Worm (Caenorhabditis elegans) whole organism, L4 larva: ENCODE measurements around the gene srz-71.

Source experiments
- D1046.2 ChIP-seq: fragments of 200-800 bp; sonication (Bioruptor generic); IDR thresholded peaks from 2 replicates; pipeline ENCODE4 v1.3.6; 2022; ENCODE audit warnings: missing genetic modification characterization, missing compliant biosample characterization
- F37D6.2 ChIP-seq: sonication (generic microtip); optimal IDR thresholded peaks from 2 replicates; lab custom pipeline; 2016; ENCODE audit warnings: mild to moderate bottlenecking, missing genetic modification characterization, missing compliant biosample characterization
- F44E2.7 ChIP-seq: fragments of 200-800 bp; sonication (Bioruptor generic); IDR thresholded peaks from 2 replicates; pipeline ENCODE4 v2.1.2; 2022; ENCODE audit warnings: missing genetic modification characterization, missing compliant biosample characterization
- R02D3.7 ChIP-seq: fragments of 150-350 bp; sonication (generic microtip); optimal IDR thresholded peaks from 3 replicates; lab custom pipeline; 2014; ENCODE audit warnings: missing biosample characterization, missing genetic modification characterization
- T20F7.1 ChIP-seq: fragments of 200-800 bp; sonication (Bioruptor generic); optimal IDR thresholded peaks from 2 replicates; lab custom pipeline; 2018; ENCODE audit warnings: mild to moderate bottlenecking, missing genetic modification characterization, missing compliant biosample characterization
- Y105C5A.15 ChIP-seq: fragments of 200-800 bp; sonication (Bioruptor generic); IDR thresholded peaks from 2 replicates; pipeline ENCODE4 v1.3.6; 2022; ENCODE audit warnings: missing genetic modification characterization, missing compliant biosample characterization
- Y48G9A.11 ChIP-seq: fragments of 200-800 bp; sonication (Bioruptor generic); IDR thresholded peaks from 2 replicates; pipeline ENCODE4 v1.3.6; 2022; ENCODE audit warnings: missing genetic modification reagents, missing genetic modification characterization, missing compliant biosample characterization
- aly-2 ChIP-seq: sonication (generic microtip); optimal IDR thresholded peaks from 2 replicates; lab custom pipeline; 2018; ENCODE audit warnings: missing biosample characterization, missing genetic modification characterization
- ama-1 ChIP-seq: fragments of 150-350 bp; optimal IDR thresholded peaks from 2 replicates; lab custom pipeline; 2014; ENCODE audit warnings: inconsistent platforms, mixed read lengths
- arid-1 ChIP-seq: fragments of 200-800 bp; sonication (Bioruptor generic); conservative IDR thresholded peaks from 2 replicates; pipeline ENCODE4 v1.3.6; 2022; ENCODE audit warnings: missing genetic modification reagents, missing genetic modification characterization, missing compliant biosample characterization
- ceh-28 ChIP-seq: fragments of 150-350 bp; optimal IDR thresholded peaks from 2 replicates; lab custom pipeline; 2014; ENCODE audit warnings: missing biosample characterization, missing genetic modification reagents, missing genetic modification characterization
- ceh-82 ChIP-seq: sonication (generic microtip); optimal IDR thresholded peaks from 2 replicates; lab custom pipeline; 2017; ENCODE audit warnings: missing biosample characterization, missing genetic modification characterization
- ces-1 ChIP-seq: fragments of 150-350 bp; sonication (generic microtip); optimal IDR thresholded peaks from 4 replicates; lab custom pipeline; 2014; ENCODE audit warnings: missing biosample characterization, missing genetic modification reagents, missing genetic modification characterization
- cey-2 ChIP-seq: sonication (generic microtip); optimal IDR thresholded peaks from 3 replicates; lab custom pipeline; 2017; ENCODE audit warnings: missing genetic modification characterization, mild to moderate bottlenecking, missing compliant biosample characterization, antibody characterized with exemption, borderline replicate concordance; ENCODE audit not compliant: insufficient read depth
- daf-16 ChIP-seq, 3 experiments: sonication (generic microtip); optimal IDR thresholded peaks; 2 replicates each; lab custom pipeline; 2016 to 2017; ENCODE audit warnings: missing genetic modification characterization in 3 of 3, missing genetic modification reagents in 3 of 3, mild to moderate bottlenecking in 2 of 3, missing compliant biosample characterization in 2 of 3, missing biosample characterization in 1 of 3, moderate library complexity in 1 of 3
- daf-8 ChIP-seq: fragments of 200-800 bp; sonication (Bioruptor generic); IDR thresholded peaks from 2 replicates; pipeline ENCODE4 v1.3.6; 2022; ENCODE audit warnings: missing genetic modification characterization, missing compliant biosample characterization
- dmd-6 ChIP-seq: fragments of 200-800 bp; sonication (Bioruptor generic); IDR thresholded peaks from 2 replicates; pipeline ENCODE4 v1.3.6; 2022; ENCODE audit warnings: missing genetic modification reagents, missing genetic modification characterization, missing compliant biosample characterization
- dmd-8 ChIP-seq: fragments of 200-800 bp; sonication (Bioruptor generic); IDR thresholded peaks from 2 replicates; pipeline ENCODE4 v1.3.6; 2022; ENCODE audit warnings: missing genetic modification characterization, missing compliant biosample characterization
- dmd-9 ChIP-seq: fragments of 200-800 bp; sonication (Bioruptor generic); IDR thresholded peaks from 2 replicates; pipeline ENCODE4 v1.3.6; 2022; ENCODE audit warnings: missing genetic modification reagents, missing genetic modification characterization, missing compliant biosample characterization
- dpl-1 ChIP-seq: fragments of 150-350 bp; optimal IDR thresholded peaks from 2 replicates; lab custom pipeline; 2014; ENCODE audit warnings: missing biosample characterization, missing genetic modification reagents, missing genetic modification characterization
- egl-27 ChIP-seq: sonication (generic microtip); optimal IDR thresholded peaks from 3 replicates; lab custom pipeline; 2017; ENCODE audit warnings: missing biosample characterization, missing genetic modification reagents, missing genetic modification characterization
- egl-43 ChIP-seq: fragments of 200-800 bp; sonication (Bioruptor generic); IDR thresholded peaks from 2 replicates; pipeline ENCODE4 v1.3.6; 2022; ENCODE audit warnings: missing genetic modification reagents, missing genetic modification characterization, missing compliant biosample characterization
- gei-8 ChIP-seq: fragments of 200-800 bp; sonication (Bioruptor generic); optimal IDR thresholded peaks from 2 replicates; lab custom pipeline; 2018; ENCODE audit warnings: mild to moderate bottlenecking, missing genetic modification characterization, missing compliant biosample characterization
- hlh-30 ChIP-seq: sonication (generic microtip); optimal IDR thresholded peaks from 2 replicates; lab custom pipeline; 2017; ENCODE audit warnings: antibody characterized with exemption, mild to moderate bottlenecking, missing genetic modification characterization, missing compliant biosample characterization; ENCODE audit not compliant: insufficient read depth
- lim-7 ChIP-seq: fragments of 200-800 bp; sonication (Bioruptor generic); IDR thresholded peaks from 2 replicates; pipeline ENCODE4 v1.3.6; 2022; ENCODE audit warnings: missing genetic modification characterization, missing compliant biosample characterization
- lin-38 ChIP-seq: fragments of 200-800 bp; sonication (Bioruptor generic); IDR thresholded peaks from 2 replicates; pipeline ENCODE4 v1.3.6; 2022; ENCODE audit warnings: missing genetic modification reagents, missing genetic modification characterization, missing compliant biosample characterization
- lin-39 ChIP-seq: fragments of 150-350 bp; optimal IDR thresholded peaks from 2 replicates; lab custom pipeline; 2014; ENCODE audit warnings: missing biosample characterization, missing genetic modification reagents, missing genetic modification characterization
- lir-3 ChIP-seq: sonication (generic microtip); optimal IDR thresholded peaks from 2 replicates; lab custom pipeline; 2016; ENCODE audit warnings: mild to moderate bottlenecking, missing genetic modification characterization, missing compliant biosample characterization
- mdl-1 ChIP-seq, 2 experiments: fragments of 150-350 bp in 1 of 2; sonication (generic microtip) in 1 of 2; optimal IDR thresholded peaks; 2 replicates each; lab custom pipeline; 2014 to 2017; ENCODE audit warnings: missing biosample characterization in 2 of 2, missing genetic modification characterization in 2 of 2
- mxl-3 ChIP-seq: fragments of 200-800 bp; sonication (Bioruptor generic); optimal IDR thresholded peaks from 2 replicates; lab custom pipeline; 2018; ENCODE audit warnings: mild to moderate bottlenecking, missing genetic modification characterization, missing compliant biosample characterization
- nhr-10 ChIP-seq: fragments of 150-350 bp; optimal IDR thresholded peaks from 2 replicates; lab custom pipeline; 2014; ENCODE audit warnings: missing biosample characterization, missing genetic modification characterization
- nhr-102 ChIP-seq: sonication (generic microtip); optimal IDR thresholded peaks from 2 replicates; lab custom pipeline; 2016; ENCODE audit warnings: mild to moderate bottlenecking, missing genetic modification characterization, moderate library complexity, missing compliant biosample characterization
- nhr-111 ChIP-seq: fragments of 200-800 bp; sonication (Bioruptor generic); optimal IDR thresholded peaks from 2 replicates; lab custom pipeline; 2018; ENCODE audit warnings: mild to moderate bottlenecking, missing genetic modification characterization, missing compliant biosample characterization
- nhr-237 ChIP-seq: sonication (generic microtip); optimal IDR thresholded peaks from 2 replicates; lab custom pipeline; 2017; ENCODE audit warnings: missing biosample characterization, missing genetic modification characterization
- php-3 ChIP-seq: fragments of 200-800 bp; sonication (Bioruptor generic); IDR thresholded peaks from 2 replicates; pipeline ENCODE4 v1.3.6; 2022; ENCODE audit warnings: missing genetic modification reagents, missing genetic modification characterization, missing compliant biosample characterization
- rbr-2 ChIP-seq: sonication (generic microtip); optimal IDR thresholded peaks from 2 replicates; lab custom pipeline; 2016; ENCODE audit warnings: missing genotype, missing genetic modification characterization, missing compliant biosample characterization
- saeg-2 ChIP-seq: fragments of 200-800 bp; sonication (Bioruptor generic); IDR thresholded peaks from 2 replicates; pipeline ENCODE4 v1.3.6; 2022; ENCODE audit warnings: missing genetic modification reagents, missing genetic modification characterization, missing compliant biosample characterization
- set-16 ChIP-seq: fragments of 200-800 bp; sonication (Bioruptor generic); IDR thresholded peaks from 2 replicates; pipeline ENCODE4 v1.3.6; 2022; ENCODE audit warnings: missing genetic modification reagents, missing genetic modification characterization, missing compliant biosample characterization
- snpc-1.2 ChIP-seq: fragments of 200-800 bp; sonication (Bioruptor generic); IDR thresholded peaks from 2 replicates; pipeline ENCODE4 v1.3.6; 2022; ENCODE audit warnings: missing genetic modification reagents, missing genetic modification characterization, missing compliant biosample characterization
- spr-3 ChIP-seq: fragments of 200-800 bp; sonication (Bioruptor generic); optimal IDR thresholded peaks from 2 replicates; lab custom pipeline; 2018; ENCODE audit warnings: mild to moderate bottlenecking, missing genetic modification characterization, missing compliant biosample characterization
- unc-130 ChIP-seq: sonication (generic microtip); optimal IDR thresholded peaks from 2 replicates; lab custom pipeline; 2016; ENCODE audit warnings: missing genetic modification reagents, missing genetic modification characterization, missing compliant biosample characterization
- unc-39 ChIP-seq: sonication (generic microtip); optimal IDR thresholded peaks from 2 replicates; lab custom pipeline; 2017; ENCODE audit warnings: missing biosample characterization, missing genetic modification characterization
- unc-62 ChIP-seq, 3 experiments: fragments of 150-350 bp in 1 of 3; sonication (generic microtip); optimal IDR thresholded peaks in 2 of 3; peaks in 1 of 3; 1 replicate in 1 of 3; 2 replicates in 2 of 3; lab custom pipeline; 2014 to 2017; ENCODE audit warnings: missing biosample characterization in 3 of 3, missing genetic modification characterization in 3 of 3, missing genetic modification reagents in 3 of 3, missing genotype in 1 of 3
- vab-7 ChIP-seq: fragments of 200-800 bp; sonication (Bioruptor generic); IDR thresholded peaks from 2 replicates; pipeline ENCODE4 v1.3.6; 2022; ENCODE audit warnings: missing genetic modification reagents, missing genetic modification characterization, missing compliant biosample characterization
- zag-1 ChIP-seq: fragments of 150-350 bp; optimal IDR thresholded peaks from 2 replicates; lab custom pipeline; 2014; ENCODE audit warnings: missing biosample characterization, missing genetic modification characterization
- ztf-11 ChIP-seq: fragments of 150-350 bp; optimal IDR thresholded peaks from 2 replicates; lab custom pipeline; 2014; ENCODE audit warnings: missing biosample characterization, missing genetic modification characterization

Gene srz-71

DNA sequence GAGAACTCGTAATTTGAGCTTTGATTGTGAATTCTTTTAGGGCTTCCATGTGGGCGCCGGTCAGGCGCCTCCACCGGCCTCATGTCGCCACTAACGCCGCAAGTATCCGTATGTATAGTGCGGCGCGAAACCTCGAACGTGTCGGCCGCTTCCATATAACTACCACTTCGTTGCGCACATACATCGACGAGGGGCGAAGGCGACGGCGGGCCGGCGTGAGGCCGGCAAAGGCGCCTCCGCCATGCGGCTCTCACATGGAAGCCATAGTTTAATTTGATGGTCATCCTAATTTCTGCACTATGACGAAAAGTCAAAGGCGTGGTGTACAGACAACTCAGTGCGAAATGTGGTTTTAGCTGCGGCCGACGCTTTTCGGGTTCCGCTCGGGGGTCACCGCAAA lies 22.6 kb upstream of the srz-71 start:
- TF ChIP-seq dmd-8 (GFP tag; lab: Robert Waterston, UW) (no peak), egl-43 (GFP tag; lab: Robert Waterston, UW) (peak; percentile 60; the same call in 1 of the 2 replicates), Y105C5A.15 (GFP tag; lab: Robert Waterston, UW) (no peak), hlh-30 (no peak), R02D3.7 (tag; lab: Kevin White, UChicago) (no peak), ama-1 (no peak), arid-1 (GFP tag; lab: Robert Waterston, UW) (no peak), unc-39 (no peak), set-16 (GFP tag; lab: Robert Waterston, UW) (peak; percentile 75), D1046.2 (GFP tag; lab: Robert Waterston, UW) (0 out of 2 replicates have a peak, but pooled peaks have one; percentile 36), snpc-1.2 (GFP tag; lab: Robert Waterston, UW) (peak; percentile 85), daf-16 (GFP tag; optimal IDR thresholded peaks at IDR 0.05; lab: Kevin White, UChicago) (no peak), daf-16 (tag; optimal IDR thresholded peaks at IDR 0.05; lab: Kevin White, UChicago) (no peak), lim-7 (GFP tag; lab: Robert Waterston, UW) (no peak), dmd-9 (GFP tag; lab: Robert Waterston, UW) (0 out of 2 replicates have a peak, but pooled peaks have one; percentile 25), nhr-237 (tag; lab: Kevin White, UChicago) (no peak), lir-3 (tag; lab: Kevin White, UChicago) (no peak), dpl-1 (GFP tag; lab: Kevin White, UChicago) (no peak), mxl-3 (no peak), lin-39 (tag; lab: Kevin White, UChicago) (no peak)

DNA sequence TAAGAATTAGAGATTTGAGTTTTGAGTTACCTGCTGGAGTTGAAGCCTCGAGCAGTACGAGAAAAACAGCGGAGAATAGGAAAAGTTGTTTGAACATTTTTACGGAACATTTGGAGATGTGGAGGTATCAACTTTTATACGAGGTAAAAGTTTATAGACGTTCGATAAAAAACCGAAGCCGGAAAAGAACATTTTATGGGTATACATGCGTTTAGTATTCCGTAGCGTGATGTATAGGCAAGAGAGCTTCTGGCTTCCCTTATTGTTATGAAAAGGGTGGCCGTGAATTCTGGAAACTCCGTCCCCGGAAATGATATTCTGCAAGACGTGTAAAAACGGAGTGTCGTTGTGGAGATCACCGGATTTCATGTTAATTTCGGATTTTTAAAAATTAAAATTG lies 12.3 kb upstream of the srz-71 start, which contains the start of gene K03D3.5:
TSS of gene K03D3.5 (minus strand) at position 101 of the 400 bp plus-strand sequence.
- no peak for TF ChIP-seq zag-1 (tag; lab: Kevin White, UChicago)
- no peak for TF ChIP-seq nhr-111 (GFP tag; lab: Kevin White, UChicago)
- no peak for TF ChIP-seq saeg-2 (GFP tag; lab: Robert Waterston, UW)
- no peak for TF ChIP-seq rbr-2 (tag; lab: Kevin White, UChicago)
- TF ChIP-seq F37D6.2 = no peak
- no peak for TF ChIP-seq dmd-6 (GFP tag; lab: Robert Waterston, UW)
- no peak for TF ChIP-seq ceh-28 (tag; lab: Kevin White, UChicago)
- no peak for TF ChIP-seq T20F7.1 (GFP tag; lab: Kevin White, UChicago)
- no peak for TF ChIP-seq gei-8 (GFP tag; lab: Kevin White, UChicago)
- no peak for TF ChIP-seq egl-27 (tag; lab: Kevin White, UChicago)
- TF ChIP-seq dmd-9 (GFP tag; lab: Robert Waterston, UW) = no peak
- TF ChIP-seq unc-130 (GFP tag; lab: Kevin White, UChicago) = no peak
- no peak for TF ChIP-seq ama-1
- TF ChIP-seq ces-1 (GFP tag; lab: Kevin White, UChicago) = no peak
- TF ChIP-seq nhr-102 (tag; lab: Kevin White, UChicago) = no peak
- no peak for TF ChIP-seq lin-38
- no peak for TF ChIP-seq ztf-11
- no peak for TF ChIP-seq R02D3.7 (tag; lab: Kevin White, UChicago)

- TF ChIP-seq aly-2 (tag; lab: Kevin White, UChicago) (no peak), daf-8 (GFP tag; lab: Robert Waterston, UW) (no peak), mdl-1 (tag; optimal IDR thresholded peaks at IDR 0.05; lab: Kevin White, UChicago) (no peak), Y105C5A.15 (GFP tag; lab: Robert Waterston, UW) (no peak), cey-2 (tag; lab: Kevin White, UChicago) (no peak), ceh-82 (no peak), spr-3 (GFP tag; lab: Kevin White, UChicago) (no peak), lir-3 (tag; lab: Kevin White, UChicago) (no peak), lin-38 (no peak), unc-62 (GFP tag; optimal IDR thresholded peaks at IDR 0.05 in 1 of 2; lab: Kevin White, UChicago) (no peak), unc-62 (tag; optimal IDR thresholded peaks at IDR 0.05; lab: Kevin White, UChicago) (no peak), nhr-10 (tag; lab: Kevin White, UChicago) (no peak), F44E2.7 (no peak), vab-7 (GFP tag; lab: Robert Waterston, UW) (no peak), unc-39 (no peak), php-3 (no peak), Y48G9A.11 (GFP tag; lab: Robert Waterston, UW) (no peak)
These were observed 11.8 kb upstream of the srz-71 start, which contains the start of gene srz-61 for ce11 chrIV:16320866-16321265. srz-61 (plus strand) TSS chrIV:16321166.
